Worm (Caenorhabditis elegans): ENCODE measurements around the gene Y57G11A.4.

Y57G11A.4 gene

ce11 chrIV:14469013-14469412, 13.1 kb upstream of the Y57G11A.4 start:
- no peak for TF ChIP-seq ztf-29 (GFP tag; IDR thresholded peaks at IDR 0.05)
- no peak for TF ChIP-seq T22C8.4 (GFP tag; IDR thresholded peaks at IDR 0.05)
- TF ChIP-seq tab-1 (GFP tag; IDR thresholded peaks at IDR 0.05): no peak
- no peak for TF ChIP-seq ztf-23 (GFP tag; IDR thresholded peaks at IDR 0.05)
- TF ChIP-seq flt-1 (GFP tag; IDR thresholded peaks at IDR 0.05): no peak
- TF ChIP-seq med-1 (GFP tag; optimal IDR thresholded peaks at IDR 0.05; ENCODE audit: insufficient read depth): no peak
- TF ChIP-seq cog-1 (tag; optimal IDR thresholded peaks at IDR 0.05): no peak
- TF ChIP-seq ref-1 (GFP tag; conservative IDR thresholded peaks at IDR 0.05): no peak
- TF ChIP-seq klf-2 (GFP tag; conservative IDR thresholded peaks at IDR 0.05): no peak

ce11 chrIV:14483427-14483826, 1.3 kb downstream of the Y57G11A.4 start:
- TF ChIP-seq flt-1 (GFP tag; IDR thresholded peaks at IDR 0.05): no peak
- TF ChIP-seq cog-1 (tag; optimal IDR thresholded peaks at IDR 0.05): no peak
- TF ChIP-seq klf-2 (GFP tag; conservative IDR thresholded peaks at IDR 0.05): no peak
- TF ChIP-seq ztf-23 (GFP tag; IDR thresholded peaks at IDR 0.05): no peak

ce11 chrIV:14491135-14491534, 9.1 kb downstream of the Y57G11A.4 start:
- TF ChIP-seq med-1 (GFP tag; optimal IDR thresholded peaks at IDR 0.05; ENCODE audit: insufficient read depth): no peak
- TF ChIP-seq ztf-29 (GFP tag; IDR thresholded peaks at IDR 0.05): no peak
- no peak for TF ChIP-seq ztf-23 (GFP tag; IDR thresholded peaks at IDR 0.05)
- no peak for TF ChIP-seq ref-1 (GFP tag; conservative IDR thresholded peaks at IDR 0.05)
- TF ChIP-seq T22C8.4 (GFP tag; IDR thresholded peaks at IDR 0.05): no peak
- TF ChIP-seq cog-1 (tag; optimal IDR thresholded peaks at IDR 0.05): no peak
- no peak for TF ChIP-seq klf-2 (GFP tag; conservative IDR thresholded peaks at IDR 0.05)
- TF ChIP-seq tab-1 (GFP tag; IDR thresholded peaks at IDR 0.05): no peak
- TF ChIP-seq flt-1 (GFP tag; IDR thresholded peaks at IDR 0.05): no peak

ce11 chrIV:14495474-14495873, 13.4 kb downstream of the Y57G11A.4 start:
- TF ChIP-seq med-1 (GFP tag; optimal IDR thresholded peaks at IDR 0.05; ENCODE audit: insufficient read depth) (no peak), tab-1 (GFP tag; IDR thresholded peaks at IDR 0.05) (no peak), ztf-23 (GFP tag; IDR thresholded peaks at IDR 0.05) (no peak), klf-2 (GFP tag; conservative IDR thresholded peaks at IDR 0.05) (no peak), T22C8.4 (GFP tag; IDR thresholded peaks at IDR 0.05) (no peak), cog-1 (tag; optimal IDR thresholded peaks at IDR 0.05) (no peak), flt-1 (GFP tag; IDR thresholded peaks at IDR 0.05) (no peak), ztf-29 (GFP tag; IDR thresholded peaks at IDR 0.05) (no peak), ref-1 (GFP tag; conservative IDR thresholded peaks at IDR 0.05) (no peak)

ce11 chrIV:14496494-14496893, 14.4 kb downstream of the Y57G11A.4 start:
- TF ChIP-seq klf-2 (GFP tag; conservative IDR thresholded peaks at IDR 0.05) (no peak), ztf-23 (GFP tag; IDR thresholded peaks at IDR 0.05) (peak; percentile 64; the same call in 1 of the 2 replicates), cog-1 (tag; optimal IDR thresholded peaks at IDR 0.05) (peak; percentile 48)

ce11 chrIV:14505066-14505465, 23.0 kb downstream of the Y57G11A.4 start, which contains the start of gene tag-273:
tag-273 (minus strand) TSS chrIV:14505166.
- TF ChIP-seq tab-1 (GFP tag; IDR thresholded peaks at IDR 0.05) (no peak), med-1 (GFP tag; optimal IDR thresholded peaks at IDR 0.05; ENCODE audit: insufficient read depth) (no peak), T22C8.4 (GFP tag; IDR thresholded peaks at IDR 0.05) (no peak), cog-1 (tag; optimal IDR thresholded peaks at IDR 0.05) (no peak), flt-1 (GFP tag; IDR thresholded peaks at IDR 0.05) (no peak), ref-1 (GFP tag; conservative IDR thresholded peaks at IDR 0.05) (no peak), klf-2 (GFP tag; conservative IDR thresholded peaks at IDR 0.05) (no peak), ztf-23 (GFP tag; IDR thresholded peaks at IDR 0.05) (no peak), ztf-29 (GFP tag; IDR thresholded peaks at IDR 0.05) (no peak)

ce11 chrIV:14506042-14506441, 24.0 kb downstream of the Y57G11A.4 start:
- TF ChIP-seq med-1 (GFP tag; optimal IDR thresholded peaks at IDR 0.05; ENCODE audit: insufficient read depth) (no peak), T22C8.4 (GFP tag; IDR thresholded peaks at IDR 0.05) (no peak), tab-1 (GFP tag; IDR thresholded peaks at IDR 0.05) (no peak), ztf-23 (GFP tag; IDR thresholded peaks at IDR 0.05) (no peak), klf-2 (GFP tag; conservative IDR thresholded peaks at IDR 0.05) (no peak), flt-1 (GFP tag; IDR thresholded peaks at IDR 0.05) (no peak), ref-1 (GFP tag; conservative IDR thresholded peaks at IDR 0.05) (no peak), ztf-29 (GFP tag; IDR thresholded peaks at IDR 0.05) (no peak), cog-1 (tag; optimal IDR thresholded peaks at IDR 0.05) (no peak)

- TF ChIP-seq ztf-23 (GFP tag; IDR thresholded peaks at IDR 0.05) (no peak), T22C8.4 (GFP tag; IDR thresholded peaks at IDR 0.05) (no peak), ztf-29 (GFP tag; IDR thresholded peaks at IDR 0.05) (no peak), flt-1 (GFP tag; IDR thresholded peaks at IDR 0.05) (no peak), med-1 (GFP tag; optimal IDR thresholded peaks at IDR 0.05; ENCODE audit: insufficient read depth) (no peak), ref-1 (GFP tag; conservative IDR thresholded peaks at IDR 0.05) (no peak), tab-1 (GFP tag; IDR thresholded peaks at IDR 0.05) (no peak), cog-1 (tag; optimal IDR thresholded peaks at IDR 0.05) (no peak), klf-2 (GFP tag; conservative IDR thresholded peaks at IDR 0.05) (no peak)
Observed at ce11 chrIV:14506995-14507394, 24.9 kb downstream of the Y57G11A.4 start.

- TF ChIP-seq klf-2 (GFP tag; conservative IDR thresholded peaks at IDR 0.05) (no peak), ztf-29 (GFP tag; IDR thresholded peaks at IDR 0.05) (no peak), T22C8.4 (GFP tag; IDR thresholded peaks at IDR 0.05) (no peak), flt-1 (GFP tag; IDR thresholded peaks at IDR 0.05) (no peak), ztf-23 (GFP tag; IDR thresholded peaks at IDR 0.05) (no peak), tab-1 (GFP tag; IDR thresholded peaks at IDR 0.05) (no peak)
Observed at ce11 chrIV:14512405-14512804, 30.3 kb downstream of the Y57G11A.4 start, which contains the start of gene Y57G11A.5. Y57G11A.5 (minus strand) TSS chrIV:14512505.

- TF ChIP-seq klf-2 (GFP tag; conservative IDR thresholded peaks at IDR 0.05) (no peak), T22C8.4 (GFP tag; IDR thresholded peaks at IDR 0.05) (no peak), ref-1 (GFP tag; conservative IDR thresholded peaks at IDR 0.05) (no peak), med-1 (GFP tag; optimal IDR thresholded peaks at IDR 0.05; ENCODE audit: insufficient read depth) (no peak), ztf-23 (GFP tag; IDR thresholded peaks at IDR 0.05) (no peak), cog-1 (tag; optimal IDR thresholded peaks at IDR 0.05) (no peak), flt-1 (GFP tag; IDR thresholded peaks at IDR 0.05) (no peak), ztf-29 (GFP tag; IDR thresholded peaks at IDR 0.05) (no peak), tab-1 (GFP tag; IDR thresholded peaks at IDR 0.05) (no peak)
Observed at ce11 chrIV:14515162-14515561, 33.1 kb downstream of the Y57G11A.4 start.

All from whole organism, midembryonic.